Worm (Caenorhabditis elegans) whole organism, young adult: Measurements from ENCODE around the gene oac-29.

Experiments
- B0336.3 ChIP-seq: fragments of 200-800 bp; sonication (Bioruptor generic); IDR thresholded peaks from 2 replicates; pipeline ENCODE4 v1.3.6; 2022; ENCODE audit warnings: missing genetic modification characterization, missing compliant biosample characterization
- F10E7.11 ChIP-seq: sonication (generic microtip); optimal IDR thresholded peaks from 2 replicates; lab custom pipeline; 2017; ENCODE audit warnings: mild to moderate bottlenecking, missing genetic modification characterization, moderate library complexity, missing compliant biosample characterization
- F22D6.2 ChIP-seq: sonication (generic microtip); optimal IDR thresholded peaks from 2 replicates; lab custom pipeline; 2016; ENCODE audit warnings: mild to moderate bottlenecking, missing genetic modification characterization, missing compliant biosample characterization
- F49E8.2 ChIP-seq: sonication (generic microtip); optimal IDR thresholded peaks from 3 replicates; lab custom pipeline; 2017; ENCODE audit warnings: missing genetic modification characterization, mild to moderate bottlenecking, missing compliant biosample characterization, antibody characterized with exemption, moderate library complexity; ENCODE audit not compliant: insufficient read depth
- F52B5.7 ChIP-seq: sonication (generic microtip); optimal IDR thresholded peaks from 2 replicates; lab custom pipeline; 2016; ENCODE audit warnings: mild to moderate bottlenecking, missing genetic modification characterization, missing compliant biosample characterization
- F57C9.4 ChIP-seq: sonication (generic microtip); optimal IDR thresholded peaks from 2 replicates; lab custom pipeline; 2017; ENCODE audit warnings: mild to moderate bottlenecking, missing genetic modification characterization, missing compliant biosample characterization
- aptf-2 ChIP-seq: fragments of 200-800 bp; sonication (Bioruptor generic); conservative IDR thresholded peaks from 2 replicates; pipeline ENCODE4 v1.3.6; 2022; ENCODE audit warnings: missing genetic modification reagents, missing genetic modification characterization, missing compliant biosample characterization
- aptf-3 ChIP-seq: fragments of 200-800 bp; sonication (Bioruptor generic); IDR thresholded peaks from 2 replicates; pipeline ENCODE4 v1.3.6; 2022; ENCODE audit warnings: missing genetic modification characterization, missing compliant biosample characterization
- atf-7 ChIP-seq: sonication (generic microtip); optimal IDR thresholded peaks from 2 replicates; lab custom pipeline; 2017; ENCODE audit warnings: mild to moderate bottlenecking, missing genetic modification characterization, missing compliant biosample characterization
- attf-5 ChIP-seq: fragments of 200-800 bp; sonication (Bioruptor generic); optimal IDR thresholded peaks from 2 replicates; lab custom pipeline; 2018; ENCODE audit warnings: mild to moderate bottlenecking, missing genetic modification characterization, missing compliant biosample characterization
- bed-2 ChIP-seq: fragments of 200-800 bp; sonication (Bioruptor generic); IDR thresholded peaks from 2 replicates; pipeline ENCODE4 v1.3.6; 2022; ENCODE audit warnings: missing genetic modification reagents, missing genetic modification characterization, missing compliant biosample characterization
- cebp-1 ChIP-seq, 2 experiments: fragments of 200-800 bp in 1 of 2; sonication (Bioruptor generic) in 1 of 2; sonication (generic microtip) in 1 of 2; IDR thresholded peaks in 1 of 2; optimal IDR thresholded peaks in 1 of 2; 2 replicates each; pipeline versions ENCODE4 v1.3.6 to Lab custom; 2017 to 2022; ENCODE audit warnings: missing compliant biosample characterization in 2 of 2, missing genetic modification characterization in 2 of 2, mild to moderate bottlenecking in 1 of 2, missing genetic modification reagents in 1 of 2, moderate library complexity in 1 of 2
- ceh-27 ChIP-seq: fragments of 200-800 bp; sonication (Bioruptor generic); optimal IDR thresholded peaks from 2 replicates; lab custom pipeline; 2018; ENCODE audit warnings: mild to moderate bottlenecking, missing genetic modification characterization, moderate library complexity, missing compliant biosample characterization
- ceh-58 ChIP-seq: fragments of 200-800 bp; sonication (Bioruptor generic); IDR thresholded peaks from 2 replicates; pipeline ENCODE4 v1.3.6; 2022; ENCODE audit warnings: missing genetic modification characterization, missing compliant biosample characterization
- ceh-79 ChIP-seq: sonication (generic microtip); optimal IDR thresholded peaks from 2 replicates; lab custom pipeline; 2017; ENCODE audit warnings: mild to moderate bottlenecking, missing genetic modification characterization, missing compliant biosample characterization
- chd-7 ChIP-seq: sonication (generic microtip); optimal IDR thresholded peaks from 2 replicates; lab custom pipeline; 2016; ENCODE audit warnings: mild to moderate bottlenecking, missing genetic modification characterization, moderate library complexity, missing compliant biosample characterization
- die-1 ChIP-seq: sonication (generic microtip); optimal IDR thresholded peaks from 2 replicates; lab custom pipeline; 2016; ENCODE audit warnings: missing genotype, mild to moderate bottlenecking, missing genetic modification characterization, missing compliant biosample characterization
- dox-1 ChIP-seq: fragments of 200-800 bp; sonication (Bioruptor generic); IDR thresholded peaks from 2 replicates; pipeline ENCODE4 v1.3.6; 2022; ENCODE audit warnings: missing genetic modification reagents, missing genetic modification characterization, missing compliant biosample characterization
- egl-44 ChIP-seq: fragments of 200-800 bp; sonication (Bioruptor generic); IDR thresholded peaks from 2 replicates; pipeline ENCODE4 v1.3.6; 2022; ENCODE audit warnings: missing genetic modification reagents, missing genetic modification characterization, missing compliant biosample characterization
- ets-4 ChIP-seq: fragments of 200-800 bp; sonication (Bioruptor generic); optimal IDR thresholded peaks from 2 replicates; lab custom pipeline; 2018; ENCODE audit warnings: mild to moderate bottlenecking, missing genetic modification characterization, missing compliant biosample characterization
- him-1 ChIP-seq: sonication (generic microtip); optimal IDR thresholded peaks from 2 replicates; lab custom pipeline; 2016; ENCODE audit warnings: missing genotype, missing genetic modification reagents, missing genetic modification characterization, missing compliant biosample characterization
- lag-1 ChIP-seq: fragments of 200-800 bp; sonication (Bioruptor generic); IDR thresholded peaks from 2 replicates; pipeline ENCODE4 v1.3.6; 2022; ENCODE audit warnings: missing genetic modification reagents, missing genetic modification characterization, missing compliant biosample characterization
- let-607 ChIP-seq, 2 experiments: fragments of 200-800 bp in 1 of 2; sonication (Bioruptor generic) in 1 of 2; sonication (generic microtip) in 1 of 2; optimal IDR thresholded peaks; 2 replicates each; lab custom pipeline; 2016 to 2018; ENCODE audit warnings: mild to moderate bottlenecking in 2 of 2, missing compliant biosample characterization in 2 of 2, missing genetic modification characterization in 2 of 2, moderate library complexity in 2 of 2, missing genotype in 1 of 2
- lin-40 ChIP-seq: sonication (generic microtip); optimal IDR thresholded peaks from 2 replicates; lab custom pipeline; 2016; ENCODE audit warnings: missing genetic modification characterization, mild to moderate bottlenecking, missing compliant biosample characterization, missing genotype, missing genetic modification reagents
- lir-1 ChIP-seq: fragments of 200-800 bp; sonication (Bioruptor generic); conservative IDR thresholded peaks from 2 replicates; pipeline ENCODE4 v1.3.6; 2022; ENCODE audit warnings: missing genetic modification reagents, missing genetic modification characterization, missing compliant biosample characterization
- madf-10 ChIP-seq: sonication (generic microtip); optimal IDR thresholded peaks from 2 replicates; lab custom pipeline; 2016; ENCODE audit warnings: mild to moderate bottlenecking, missing genetic modification characterization, missing compliant biosample characterization
- nfya-2 ChIP-seq: fragments of 200-800 bp; sonication (Bioruptor generic); IDR thresholded peaks from 2 replicates; pipeline ENCODE4 v1.3.6; 2022; ENCODE audit warnings: missing genetic modification reagents, missing genetic modification characterization, missing compliant biosample characterization
- nfyb-1 ChIP-seq: fragments of 200-800 bp; sonication (Bioruptor generic); IDR thresholded peaks from 2 replicates; pipeline ENCODE4 v1.3.6; 2022; ENCODE audit warnings: missing genetic modification reagents, missing genetic modification characterization, missing compliant biosample characterization
- nhr-179 ChIP-seq: sonication (generic microtip); optimal IDR thresholded peaks from 2 replicates; lab custom pipeline; 2016; ENCODE audit warnings: mild to moderate bottlenecking, missing genetic modification characterization, missing compliant biosample characterization
- nhr-80 ChIP-seq: sonication (generic microtip); optimal IDR thresholded peaks from 2 replicates; lab custom pipeline; 2016; ENCODE audit warnings: missing genetic modification characterization, missing compliant biosample characterization
- nhr-90 ChIP-seq: sonication (generic microtip); optimal IDR thresholded peaks from 2 replicates; lab custom pipeline; 2016; ENCODE audit warnings: missing genotype, mild to moderate bottlenecking, missing genetic modification characterization, missing compliant biosample characterization
- pha-4 ChIP-seq: fragments of 150-350 bp; sonication (generic microtip); optimal IDR thresholded peaks from 2 replicates; lab custom pipeline; 2014; ENCODE audit warnings: missing biosample characterization, missing genetic modification reagents, missing genetic modification characterization
- snpc-4 ChIP-seq, 5 experiments: fragments of 150-350 bp in 1 of 5; sonication (generic microtip) in 4 of 5; optimal IDR thresholded peaks; 2 replicates each; lab custom pipeline; 2014 to 2018; ENCODE audit warnings: missing genetic modification characterization in 5 of 5, missing biosample characterization in 3 of 5, antibody characterized with exemption in 2 of 5, mild to moderate bottlenecking in 2 of 5, missing compliant biosample characterization in 2 of 5, missing genotype in 2 of 5, moderate library complexity in 2 of 5, missing genetic modification reagents in 1 of 5
- sptf-2 ChIP-seq: fragments of 200-800 bp; sonication (Bioruptor generic); optimal IDR thresholded peaks from 2 replicates; lab custom pipeline; 2018; ENCODE audit warnings: mild to moderate bottlenecking, missing genetic modification characterization, missing compliant biosample characterization
- tbp1 ChIP-seq: fragments of 200-800 bp; sonication (Bioruptor generic); optimal IDR thresholded peaks from 2 replicates; lab custom pipeline; 2018; ENCODE audit warnings: mild to moderate bottlenecking, missing genetic modification characterization, missing compliant biosample characterization
- tlf-1 ChIP-seq: fragments of 200-800 bp; sonication (Bioruptor generic); optimal IDR thresholded peaks from 2 replicates; lab custom pipeline; 2018; ENCODE audit warnings: mild to moderate bottlenecking, missing genetic modification characterization, missing compliant biosample characterization
- unc-62 ChIP-seq: fragments of 150-350 bp; optimal IDR thresholded peaks from 2 replicates; lab custom pipeline; 2014; ENCODE audit warnings: missing biosample characterization, missing genetic modification reagents, missing genetic modification characterization
- ztf-22 ChIP-seq: fragments of 200-800 bp; sonication (Bioruptor generic); optimal IDR thresholded peaks from 2 replicates; lab custom pipeline; 2018; ENCODE audit warnings: mild to moderate bottlenecking, missing genetic modification characterization, moderate library complexity, missing compliant biosample characterization
- ztf-3 ChIP-seq: fragments of 200-800 bp; sonication (Bioruptor generic); optimal IDR thresholded peaks from 2 replicates; lab custom pipeline; 2018; ENCODE audit warnings: mild to moderate bottlenecking, missing genetic modification characterization, missing compliant biosample characterization

Gene oac-29

DNA sequence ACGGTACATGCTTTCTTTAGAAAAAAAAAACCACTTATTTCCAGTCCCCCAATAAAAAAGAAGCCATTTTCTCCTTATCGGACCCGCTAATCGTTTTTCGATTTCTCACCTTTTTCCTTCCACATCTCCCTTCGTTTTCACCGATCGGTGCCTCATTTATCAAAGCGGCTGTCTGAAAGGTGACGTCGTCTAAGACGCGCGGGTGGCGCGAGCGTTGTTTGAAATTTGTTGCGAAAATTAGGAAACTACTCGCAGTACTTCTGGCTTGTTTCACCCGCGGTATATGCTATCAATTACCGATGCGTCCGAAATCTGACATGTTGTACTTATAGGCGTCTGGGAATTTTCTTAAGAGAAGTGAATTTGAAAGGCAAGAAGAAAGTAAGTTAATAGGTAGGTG, 16.7 kb upstream of the oac-29 start:
- TF ChIP-seq nfyb-1 (no peak), cebp-1 (GFP tag; IDR thresholded peaks at IDR 0.05; lab: Robert Waterston, UW) (no peak), cebp-1 (tag; optimal IDR thresholded peaks at IDR 0.05; lab: Kevin White, UChicago) (no peak), nfya-2 (GFP tag; lab: Robert Waterston, UW) (no peak)

DNA sequence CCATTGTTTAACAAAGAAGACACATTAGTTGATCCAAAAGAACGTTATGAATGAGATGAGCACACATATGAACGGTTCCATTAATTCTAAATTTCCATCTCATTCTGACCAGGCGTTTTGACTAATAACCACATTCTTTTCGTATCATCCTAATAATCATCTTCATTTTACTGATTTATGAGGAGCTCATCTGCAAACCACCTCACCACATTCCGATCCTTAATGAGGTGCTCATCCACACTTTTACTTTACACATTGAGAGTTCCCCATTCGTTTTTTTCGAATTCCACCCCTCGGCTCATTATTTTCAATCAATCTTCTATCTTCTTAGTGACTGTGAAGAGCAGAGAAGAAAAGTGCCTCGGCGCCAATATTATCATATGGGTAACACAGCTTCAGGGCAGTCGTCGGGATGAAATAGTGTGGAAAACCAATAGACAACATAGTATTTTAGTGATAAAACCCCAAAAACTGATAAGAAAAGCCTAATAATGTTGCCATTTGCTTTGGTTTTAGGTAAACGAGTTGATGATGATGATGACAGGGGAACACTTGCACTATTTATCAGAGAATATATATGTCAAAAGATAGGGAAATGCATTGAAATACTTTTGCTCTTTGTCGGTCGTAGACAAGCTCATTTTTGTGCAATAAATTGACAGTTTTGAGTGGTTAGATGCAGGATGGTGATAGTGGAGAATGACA, 15.7 kb upstream of the oac-29 start:
- TF ChIP-seq F57C9.4 (tag; lab: Kevin White, UChicago) (no peak), ceh-58 (GFP tag; lab: Robert Waterston, UW) (no peak), snpc-4 (GFP tag; optimal IDR thresholded peaks at IDR 0.05; lab: Kevin White, UChicago) (no peak), snpc-4 (tag; optimal IDR thresholded peaks at IDR 0.05; lab: Kevin White, UChicago) (peak in 2 of 4 experiments; percentile 18 to 29), F49E8.2 (tag; lab: Kevin White, UChicago) (no peak), egl-44 (GFP tag; lab: Robert Waterston, UW) (peak; percentile 60; the same call in 1 of the 2 replicates), nhr-80 (tag; lab: Kevin White, UChicago) (peak; percentile 100), sptf-2 (GFP tag; lab: Kevin White, UChicago) (peak; percentile 46), die-1 (tag; lab: Kevin White, UChicago) (no peak), chd-7 (tag; lab: Kevin White, UChicago) (peak; percentile 67), madf-10 (tag; lab: Kevin White, UChicago) (peak; percentile 58), attf-5 (GFP tag; lab: Kevin White, UChicago) (peak; percentile 30), ets-4 (peak; percentile 97), lir-1 (GFP tag; lab: Robert Waterston, UW) (no peak), pha-4 (tag; lab: Kevin White, UChicago) (peak; percentile 59), B0336.3 (GFP tag; lab: Robert Waterston, UW) (peak; percentile 56; the same call in 1 of the 2 replicates), ceh-79 (no peak), unc-62 (GFP tag; lab: Kevin White, UChicago) (peak; percentile 83), let-607 (tag; optimal IDR thresholded peaks at IDR 0.05; lab: Kevin White, UChicago) (peak; percentile 68 to 88), atf-7 (tag; lab: Kevin White, UChicago) (peak; percentile 96), tlf-1 (GFP tag; lab: Kevin White, UChicago) (peak; percentile 58), F22D6.2 (tag; lab: Kevin White, UChicago) (peak; percentile 52), ztf-22 (peak; percentile 97), dox-1 (peak; percentile 75), lin-40 (tag; lab: Kevin White, UChicago) (peak; percentile 56), nhr-90 (tag; lab: Kevin White, UChicago) (peak; percentile 76), F10E7.11 (tag; lab: Kevin White, UChicago) (no peak), tbp1 (GFP tag; lab: Kevin White, UChicago) (peak; percentile 47)

DNA sequence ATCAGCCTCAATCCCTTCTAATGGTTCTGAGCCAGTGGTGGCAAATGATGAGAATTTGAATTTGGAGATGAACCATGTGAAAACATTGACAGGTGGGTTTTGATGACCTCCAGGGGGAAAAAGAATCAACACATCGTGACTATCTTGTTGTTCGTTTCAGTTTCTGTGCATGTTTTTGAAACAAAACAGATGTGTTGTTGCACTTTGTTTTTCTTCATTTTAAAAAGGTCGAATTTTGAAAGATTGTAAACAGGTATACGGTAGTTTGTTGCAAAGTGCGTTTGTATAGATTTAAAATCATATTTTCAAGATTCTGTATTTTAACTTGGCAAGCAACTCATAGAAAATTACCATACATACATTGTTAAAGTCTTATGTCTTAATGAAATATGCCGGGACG, 14.9 kb upstream of the oac-29 start:
- TF ChIP-seq lag-1 (GFP tag; lab: Robert Waterston, UW) (no peak), aptf-2 (GFP tag; lab: Robert Waterston, UW) (no peak), aptf-3 (GFP tag; lab: Robert Waterston, UW) (no peak), F52B5.7 (tag; lab: Kevin White, UChicago) (no peak), him-1 (tag; lab: Kevin White, UChicago) (no peak), unc-62 (GFP tag; lab: Kevin White, UChicago) (no peak), nhr-80 (tag; lab: Kevin White, UChicago) (no peak), ztf-3 (GFP tag; lab: Kevin White, UChicago) (no peak), let-607 (tag; optimal IDR thresholded peaks at IDR 0.05; lab: Kevin White, UChicago) (no peak), snpc-4 (GFP tag; optimal IDR thresholded peaks at IDR 0.05; lab: Kevin White, UChicago) (no peak), snpc-4 (tag; optimal IDR thresholded peaks at IDR 0.05; lab: Kevin White, UChicago) (no peak), bed-2 (GFP tag; lab: Robert Waterston, UW) (no peak), madf-10 (tag; lab: Kevin White, UChicago) (no peak), sptf-2 (GFP tag; lab: Kevin White, UChicago) (no peak), nhr-179 (no peak), ceh-27 (GFP tag; lab: Kevin White, UChicago) (no peak), F10E7.11 (tag; lab: Kevin White, UChicago) (no peak)
